Fruit fly (Drosophila melanogaster) whole organism, pupa: ENCODE results near the gene STUB1.

Experiments used
- CG14655 ChIP-seq: fragments of 200-800 bp; sonication (Bioruptor generic); optimal IDR thresholded peaks from 3 replicates; lab custom pipeline; 2017; ENCODE audit warnings: mild to moderate bottlenecking, missing biosample characterization, missing genetic modification reagents, missing genetic modification characterization
- CG15710 ChIP-seq: fragments of 200-800 bp; sonication (Bioruptor generic); optimal IDR thresholded peaks from 2 replicates; lab custom pipeline; 2018; ENCODE audit warnings: missing biosample characterization, mild to moderate bottlenecking, missing genetic modification characterization, moderate library complexity
- CG32121 ChIP-seq: fragments of 200-800 bp; sonication (Bioruptor generic); IDR thresholded peaks from 2 replicates; pipeline ENCODE4 v1.3.6; 2022; ENCODE audit warnings: missing biosample characterization, missing genetic modification characterization
- CG34367 ChIP-seq: fragments of 200-800 bp; sonication (Bioruptor generic); optimal IDR thresholded peaks from 2 replicates; lab custom pipeline; 2018; ENCODE audit warnings: missing biosample characterization, mild to moderate bottlenecking, missing genetic modification characterization
- CG4496 ChIP-seq: fragments of 200-800 bp; sonication (Bioruptor generic); IDR thresholded peaks from 3 replicates; pipeline ENCODE4 v1.3.6; 2022; ENCODE audit warnings: missing biosample characterization, missing genetic modification characterization
- CG8159 ChIP-seq: fragments of 200-800 bp; sonication (Bioruptor generic); optimal IDR thresholded peaks from 3 replicates; lab custom pipeline; 2018; ENCODE audit warnings: missing biosample characterization, mild to moderate bottlenecking, missing genetic modification characterization, moderate library complexity
- CG8301 ChIP-seq: fragments of 200-800 bp; sonication (Bioruptor generic); optimal IDR thresholded peaks from 2 replicates; lab custom pipeline; 2018; ENCODE audit warnings: missing biosample characterization, mild to moderate bottlenecking, missing genetic modification characterization
- Pif1A ChIP-seq: fragments of 200-800 bp; sonication (Bioruptor generic); optimal IDR thresholded peaks from 3 replicates; lab custom pipeline; 2016; ENCODE audit warnings: missing biosample characterization, missing genetic modification characterization
- fd96Ca ChIP-seq: fragments of 200-800 bp; sonication (Bioruptor generic); IDR thresholded peaks from 3 replicates; pipeline ENCODE4 v1.3.6; 2022; ENCODE audit warnings: missing biosample characterization, missing genetic modification characterization
- gl ChIP-seq: fragments of 200-800 bp; sonication (Bioruptor generic); optimal IDR thresholded peaks from 2 replicates; lab custom pipeline; 2018; ENCODE audit warnings: missing biosample characterization, mild to moderate bottlenecking, missing genetic modification characterization

- TF ChIP-seq CG4496 (GFP tag; lab: Robert Waterston, UW) (no peak), CG32121 (GFP tag; lab: Robert Waterston, UW) (no peak), CG8301 (tag; lab: Kevin White, UChicago) (no peak), CG15710 (tag; lab: Kevin White, UChicago) (peak; percentile 16), CG14655 (GFP tag; lab: Kevin White, UChicago) (no peak), fd96Ca (no peak), gl (tag; lab: Kevin White, UChicago) (no peak), CG8159 (tag; lab: Kevin White, UChicago) (no peak), Pif1A (no peak), CG34367 (no peak)
These were observed 14.4 kb upstream of the STUB1 start, which contains the start of the genes pie and Wdfy2 for dm6 chr2L:10422643-10423606.
